Worm (Caenorhabditis elegans): ENCODE data around the gene ttr-32.

DNA sequence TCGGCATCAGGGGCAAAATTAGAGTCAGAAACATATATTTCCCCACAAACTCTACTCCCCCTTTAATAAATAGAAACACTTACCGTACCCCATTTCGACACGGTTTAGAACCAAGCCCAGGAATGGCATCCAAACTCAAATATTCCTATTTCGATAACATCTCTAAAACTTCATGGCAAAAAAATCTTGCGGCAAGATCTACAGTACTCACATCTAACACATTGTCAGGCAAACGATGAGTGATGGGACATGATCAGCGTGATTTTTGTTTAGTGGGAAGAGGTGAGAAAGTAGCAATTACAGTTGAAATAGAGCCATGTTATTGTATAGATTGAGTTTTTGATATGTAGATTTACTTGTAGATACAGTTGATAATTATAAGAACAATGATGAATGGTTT lies 15.2 kb upstream of the ttr-32 start:
- TF ChIP-seq ceh-18 (tag; optimal IDR thresholded peaks at IDR 0.05): no peak
- TF ChIP-seq fkh-6 (tag; optimal IDR thresholded peaks at IDR 0.05): no peak
- no peak for TF ChIP-seq nfya-1 (tag; optimal IDR thresholded peaks at IDR 0.05)
- no peak for TF ChIP-seq ets-4 (tag; optimal IDR thresholded peaks at IDR 0.05)
- no peak for TF ChIP-seq ref-2 (tag; optimal IDR thresholded peaks at IDR 0.05)
- TF ChIP-seq pqm-1 (tag; optimal IDR thresholded peaks at IDR 0.05): no peak

Measured in whole organism, late embryonic.